Worm (Caenorhabditis elegans): ENCODE data around the gene C06A6.7.

C06A6.7 gene

DNA sequence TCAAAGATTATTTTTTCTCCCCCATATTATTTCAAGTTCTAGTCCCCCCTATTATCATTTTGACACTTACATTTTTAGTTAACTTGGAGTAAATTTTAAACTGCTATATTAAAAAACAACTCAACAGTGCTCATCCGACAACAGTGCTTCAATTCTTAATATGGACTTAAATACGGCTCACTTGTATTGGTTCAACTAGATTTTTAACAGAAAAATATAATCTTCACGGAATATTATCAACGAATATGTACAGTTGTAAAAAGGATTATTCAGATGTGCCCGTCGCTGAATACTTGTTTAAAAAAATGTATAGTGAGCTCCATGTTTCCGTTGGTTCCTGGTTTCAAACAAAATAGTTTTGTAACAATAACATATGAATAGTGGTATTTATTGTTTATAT is 38.0 kb downstream of the C06A6.7 start (continued):
- no peak for TF ChIP-seq ceh-79 (tag; optimal IDR thresholded peaks at IDR 0.05)
- no peak for TF ChIP-seq mes-4 (tag; optimal IDR thresholded peaks at IDR 0.05)
- peak; percentile 94 for TF ChIP-seq hrde-1 (tag; optimal IDR thresholded peaks at IDR 0.05; ENCODE audit: borderline replicate concordance)
- TF ChIP-seq fkh-3 (tag; optimal IDR thresholded peaks at IDR 0.05): peak; percentile 65
- no peak for TF ChIP-seq nfyb-1 (GFP tag; IDR thresholded peaks at IDR 0.05)
- TF ChIP-seq rpc-1 (optimal IDR thresholded peaks at IDR 0.05): no peak
- TF ChIP-seq rpc-1 (tag; optimal IDR thresholded peaks at IDR 0.05): no peak
- no peak for TF ChIP-seq egrh-3 (GFP tag; IDR thresholded peaks at IDR 0.05)
- no peak for TF ChIP-seq hlh-26 (GFP tag; conservative IDR thresholded peaks at IDR 0.05)
- no peak for TF ChIP-seq cebp-1 (GFP tag; IDR thresholded peaks at IDR 0.05)
- TF ChIP-seq cebp-1 (tag; optimal IDR thresholded peaks at IDR 0.05): no peak
- TF ChIP-seq snpc-4 (GFP tag; optimal IDR thresholded peaks at IDR 0.05): peak; percentile 39
- TF ChIP-seq snpc-4 (tag; optimal IDR thresholded peaks at IDR 0.05): peak in 2 of 4 experiments; percentile 21 to 42
- peak; percentile 48 for TF ChIP-seq ceh-100 (GFP tag; IDR thresholded peaks at IDR 0.05)
- TF ChIP-seq ceh-58 (GFP tag; IDR thresholded peaks at IDR 0.05): no peak
- no peak for TF ChIP-seq F37B4.10 (GFP tag; IDR thresholded peaks at IDR 0.05)
- no peak for TF ChIP-seq ets-4 (GFP tag; optimal IDR thresholded peaks at IDR 0.05)
- TF ChIP-seq cebp-2 (GFP tag; IDR thresholded peaks at IDR 0.05): no peak
- no peak for TF ChIP-seq nhr-179 (tag; optimal IDR thresholded peaks at IDR 0.05)
- no peak for TF ChIP-seq Y95B8A.8 (GFP tag; IDR thresholded peaks at IDR 0.05)
- peak; percentile 41 for TF ChIP-seq efl-1 (GFP tag; optimal IDR thresholded peaks at IDR 0.05)
- TF ChIP-seq snpc-3.4 (tag; optimal IDR thresholded peaks at IDR 0.05): peak; percentile 45
- peak; percentile 3 for TF ChIP-seq lsl-1 (GFP tag; optimal IDR thresholded peaks at IDR 0.05)
- peak; percentile 43 for TF ChIP-seq tlf-1 (GFP tag; optimal IDR thresholded peaks at IDR 0.05)
- no peak for TF ChIP-seq dpff-1 (tag; optimal IDR thresholded peaks at IDR 0.05)
- TF ChIP-seq egl-44 (GFP tag; IDR thresholded peaks at IDR 0.05): no peak
- no peak for TF ChIP-seq rec-8 (tag; optimal IDR thresholded peaks at IDR 0.05)
- TF ChIP-seq atf-7 (tag; optimal IDR thresholded peaks at IDR 0.05): no peak
- TF ChIP-seq hmg-1.2 (GFP tag; IDR thresholded peaks at IDR 0.05): no peak; the same call in 1 of the 2 replicates
- no peak for TF ChIP-seq F10E7.11 (tag; optimal IDR thresholded peaks at IDR 0.05)
- TF ChIP-seq dpl-1 (GFP tag; optimal IDR thresholded peaks at IDR 0.05): no peak
- no peak for TF ChIP-seq mcd-1 (GFP tag; IDR thresholded peaks at IDR 0.05)
- no peak for TF ChIP-seq somi-1 (GFP tag; optimal IDR thresholded peaks at IDR 0.05)
- TF ChIP-seq F39B2.1 (GFP tag; IDR thresholded peaks at IDR 0.05): no peak; the same call in 1 of the 2 replicates
- 0 out of 2 replicates have a peak, but pooled peaks have one; percentile 47 for TF ChIP-seq Y56A3A.18 (GFP tag; IDR thresholded peaks at IDR 0.05)
- no peak for TF ChIP-seq lin-54 (GFP tag; optimal IDR thresholded peaks at IDR 0.05)
- peak; percentile 20 for TF ChIP-seq T26A5.8 (tag; optimal IDR thresholded peaks at IDR 0.05)
- no peak for TF ChIP-seq let-607 (tag; optimal IDR thresholded peaks at IDR 0.05)
- TF ChIP-seq ztf-26 (tag; optimal IDR thresholded peaks at IDR 0.05): no peak
- TF ChIP-seq ztf-18 (tag; optimal IDR thresholded peaks at IDR 0.05): no peak
- TF ChIP-seq chd-7 (tag; optimal IDR thresholded peaks at IDR 0.05): no peak
- peak; percentile 66 for TF ChIP-seq lin-26 (GFP tag; IDR thresholded peaks at IDR 0.05)
- TF ChIP-seq aptf-3 (GFP tag; IDR thresholded peaks at IDR 0.05): no peak
- TF ChIP-seq F57C9.4 (tag; optimal IDR thresholded peaks at IDR 0.05): no peak
- TF ChIP-seq ekl-4 (GFP tag; IDR thresholded peaks at IDR 0.05): peak; percentile 82
- no peak for TF ChIP-seq mel-28 (tag; optimal IDR thresholded peaks at IDR 0.05; ENCODE audit: borderline replicate concordance)
- TF ChIP-seq Y79H2A.3 (GFP tag; conservative IDR thresholded peaks at IDR 0.05): 0 out of 2 replicates have a peak, but pooled peaks have one; percentile 28
- TF ChIP-seq ztf-28 (GFP tag; IDR thresholded peaks at IDR 0.05): no peak
- TF ChIP-seq sptf-2 (GFP tag; optimal IDR thresholded peaks at IDR 0.05): no peak
- no peak for TF ChIP-seq lir-1 (GFP tag; conservative IDR thresholded peaks at IDR 0.05)
